Worm (Caenorhabditis elegans) whole organism, mixed stage, embryonic: ENCODE results near the gene glrx-3.
A peak's percentile ranks its signal among the peaks of the same experiment; 100 is the strongest.

ENCODE experiments used
- M03D4.4 ChIP-seq: sonication (generic microtip); optimal IDR thresholded peaks from 2 replicates; lab custom pipeline; 2017; ENCODE audit warnings: mild to moderate bottlenecking, missing genetic modification characterization, missing compliant biosample characterization
- bed-3 ChIP-seq: fragments of 200-800 bp; sonication (Bioruptor generic); optimal IDR thresholded peaks from 3 replicates; lab custom pipeline; 2018; ENCODE audit warnings: mild to moderate bottlenecking, missing genetic modification characterization, moderate library complexity, missing compliant biosample characterization
- blmp-1 ChIP-seq: fragments of 150-350 bp; optimal IDR thresholded peaks from 2 replicates; lab custom pipeline; 2014; ENCODE audit warnings: missing biosample characterization, missing genetic modification characterization
- ceh-39 ChIP-seq: fragments of 150-350 bp; optimal IDR thresholded peaks from 2 replicates; lab custom pipeline; 2014; ENCODE audit warnings: missing biosample characterization, missing genetic modification characterization
- ceh-43 ChIP-seq: fragments of 200-800 bp; sonication (Bioruptor generic); optimal IDR thresholded peaks from 2 replicates; lab custom pipeline; 2018; ENCODE audit warnings: mild to moderate bottlenecking, missing genetic modification characterization, moderate library complexity, missing compliant biosample characterization
- ceh-83 ChIP-seq: fragments of 200-800 bp; sonication (Bioruptor generic); optimal IDR thresholded peaks from 2 replicates; lab custom pipeline; 2018; ENCODE audit warnings: mild to moderate bottlenecking, missing genetic modification characterization, missing compliant biosample characterization
- ces-1 ChIP-seq: fragments of 150-350 bp; optimal IDR thresholded peaks from 2 replicates; lab custom pipeline; 2014; ENCODE audit warnings: missing biosample characterization, missing genetic modification reagents, missing genetic modification characterization
- drap-1 ChIP-seq: fragments of 200-800 bp; sonication (Bioruptor generic); optimal IDR thresholded peaks from 3 replicates; lab custom pipeline; 2018; ENCODE audit warnings: mild to moderate bottlenecking, missing genetic modification characterization, missing compliant biosample characterization
- elt-3 ChIP-seq: fragments of 150-350 bp; optimal IDR thresholded peaks from 2 replicates; lab custom pipeline; 2014; ENCODE audit warnings: missing biosample characterization, missing genetic modification characterization
- ham-2 ChIP-seq: fragments of 200-800 bp; sonication (Bioruptor generic); optimal IDR thresholded peaks from 2 replicates; lab custom pipeline; 2018; ENCODE audit warnings: mild to moderate bottlenecking, missing genetic modification characterization, missing compliant biosample characterization
- hlh-1 ChIP-seq: fragments of 150-350 bp; optimal IDR thresholded peaks from 2 replicates; lab custom pipeline; 2014; ENCODE audit warnings: missing biosample characterization, missing genetic modification reagents, missing genetic modification characterization
- lin-32 ChIP-seq: fragments of 200-800 bp; sonication (Bioruptor generic); optimal IDR thresholded peaks from 2 replicates; lab custom pipeline; 2018; ENCODE audit warnings: mild to moderate bottlenecking, missing genetic modification characterization, missing compliant biosample characterization
- lsy-2 ChIP-seq: fragments of 150-350 bp; optimal IDR thresholded peaks from 2 replicates; lab custom pipeline; 2014; ENCODE audit warnings: missing biosample characterization, missing genetic modification characterization
- mab-5 ChIP-seq: fragments of 150-350 bp; optimal IDR thresholded peaks from 2 replicates; lab custom pipeline; 2014; ENCODE audit warnings: missing biosample characterization, missing genetic modification characterization
- mep-1 ChIP-seq: fragments of 150-350 bp; optimal IDR thresholded peaks from 2 replicates; lab custom pipeline; 2017; ENCODE audit warnings: missing biosample characterization, missing genetic modification reagents, missing genetic modification characterization, inconsistent platforms
- nhr-12 ChIP-seq: fragments of 150-350 bp; optimal IDR thresholded peaks from 2 replicates; lab custom pipeline; 2014; ENCODE audit warnings: missing biosample characterization, missing genetic modification characterization
- nhr-237 ChIP-seq: fragments of 150-350 bp; optimal IDR thresholded peaks from 2 replicates; lab custom pipeline; 2014; ENCODE audit warnings: missing biosample characterization, missing genetic modification characterization
- nhr-28 ChIP-seq: fragments of 150-350 bp; optimal IDR thresholded peaks from 2 replicates; lab custom pipeline; 2014; ENCODE audit warnings: missing biosample characterization, missing genetic modification characterization
- nhr-76 ChIP-seq: sonication (generic microtip); optimal IDR thresholded peaks from 2 replicates; lab custom pipeline; 2017; ENCODE audit warnings: missing biosample characterization, missing genetic modification characterization
- sem-2 ChIP-seq: fragments of 200-800 bp; sonication (Bioruptor generic); optimal IDR thresholded peaks from 2 replicates; lab custom pipeline; 2018; ENCODE audit warnings: mild to moderate bottlenecking, missing genetic modification characterization, missing compliant biosample characterization
- sptf-1 ChIP-seq: sonication (generic microtip); optimal IDR thresholded peaks from 2 replicates; lab custom pipeline; 2017; ENCODE audit warnings: mild to moderate bottlenecking, missing genetic modification characterization, moderate library complexity, missing compliant biosample characterization
- tbx-8 ChIP-seq: fragments of 200-800 bp; sonication (Bioruptor generic); optimal IDR thresholded peaks from 2 replicates; lab custom pipeline; 2018; ENCODE audit warnings: mild to moderate bottlenecking, missing genetic modification characterization, moderate library complexity, missing compliant biosample characterization
- unc-120 ChIP-seq: sonication (generic microtip); optimal IDR thresholded peaks from 2 replicates; lab custom pipeline; 2017; ENCODE audit warnings: missing genetic modification characterization, missing compliant biosample characterization; ENCODE audit not compliant: poor library complexity, severe bottlenecking
- unc-39 ChIP-seq: fragments of 150-350 bp; optimal IDR thresholded peaks from 2 replicates; lab custom pipeline; 2014; ENCODE audit warnings: missing biosample characterization, missing genetic modification characterization
- unc-62 ChIP-seq: fragments of 150-350 bp; optimal IDR thresholded peaks from 2 replicates; lab custom pipeline; 2014; ENCODE audit warnings: missing biosample characterization, missing genetic modification reagents, missing genetic modification characterization
- zip-8 ChIP-seq: fragments of 150-350 bp; optimal IDR thresholded peaks from 2 replicates; lab custom pipeline; 2014; ENCODE audit warnings: missing biosample characterization, missing genetic modification characterization
- ztf-11 ChIP-seq: fragments of 150-350 bp; optimal IDR thresholded peaks from 2 replicates; lab custom pipeline; 2014; ENCODE audit warnings: missing biosample characterization, missing genetic modification characterization

Gene glrx-3

DNA sequence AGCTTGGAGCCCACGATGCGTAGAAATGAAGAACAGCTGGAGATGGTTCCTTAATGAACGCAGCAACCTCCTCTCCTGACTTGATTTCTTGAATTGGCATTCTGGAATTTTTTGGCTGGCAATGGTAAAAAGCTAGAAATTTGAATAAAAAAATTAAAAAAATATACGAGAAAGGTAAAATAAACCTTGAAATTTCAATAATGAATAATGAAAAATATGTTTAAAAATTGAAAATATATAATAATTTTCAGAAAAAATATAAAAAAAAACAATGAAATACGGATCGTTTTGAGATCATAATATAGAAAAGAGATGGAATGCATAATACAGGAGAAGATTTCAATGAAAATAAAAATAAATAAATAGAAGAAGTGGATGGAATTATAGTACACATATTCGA lies at the start of gene glrx-3:
Gene glrx-3, minus strand, starts transcription at position 101 of the 400 bp plus-strand sequence.
- no peak for TF ChIP-seq hlh-1
- no peak for TF ChIP-seq tbx-8 (GFP tag; lab: Kevin White, UChicago)
- TF ChIP-seq mab-5 (tag; lab: Kevin White, UChicago), result no peak
- no peak for TF ChIP-seq nhr-76 (tag; lab: Kevin White, UChicago)
- TF ChIP-seq ceh-43 (GFP tag; lab: Kevin White, UChicago), result no peak
- no peak for TF ChIP-seq ham-2
- no peak for TF ChIP-seq ceh-83 (GFP tag; lab: Kevin White, UChicago)
- no peak for TF ChIP-seq zip-8
- TF ChIP-seq ces-1, result no peak

DNA sequence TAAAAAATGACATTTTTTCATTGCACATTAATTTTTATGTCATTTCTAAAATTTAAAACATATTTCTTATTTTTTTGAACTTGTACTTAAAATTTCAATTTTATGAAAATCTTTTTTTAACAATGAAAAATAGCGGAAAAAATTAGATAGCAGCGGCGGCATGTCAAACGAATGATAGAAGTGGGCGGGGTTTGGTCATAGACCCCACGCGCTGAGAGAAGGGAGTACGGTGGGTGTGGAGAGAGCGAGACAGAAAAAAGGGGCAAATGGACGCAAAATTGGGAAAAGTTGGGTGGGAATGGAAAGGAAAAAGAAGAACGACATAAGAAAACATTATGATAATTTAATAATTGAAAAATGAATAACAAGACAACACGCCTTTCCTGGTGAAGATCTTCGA lies 46.8 kb upstream of the glrx-3 start:
- TF ChIP-seq ceh-39, result no peak
- TF ChIP-seq lsy-2, result peak; percentile 21

DNA sequence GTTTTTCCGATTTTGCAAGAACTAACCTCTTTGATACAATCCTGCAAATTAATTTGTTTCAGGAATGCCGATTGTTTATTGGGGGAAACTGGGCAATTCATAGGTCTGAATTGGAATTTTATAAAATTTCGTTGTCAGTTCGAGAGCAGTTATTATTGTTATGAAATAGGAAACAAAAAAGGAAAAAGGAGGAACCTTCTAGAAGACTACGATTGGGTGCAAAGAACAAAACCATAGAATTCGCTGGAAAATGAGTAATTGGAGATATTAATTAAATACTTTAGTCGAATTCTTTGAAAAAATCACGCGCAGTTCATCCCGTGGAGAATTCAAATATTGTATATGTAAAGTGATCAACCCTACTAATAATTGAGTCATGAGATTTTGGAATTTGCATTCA lies 46.3 kb upstream of the glrx-3 start, which contains the start of gene F13A2.9:
Gene F13A2.9, minus strand, starts transcription at position 101 of the 400 bp plus-strand sequence.
- no peak for TF ChIP-seq nhr-237 (tag; lab: Kevin White, UChicago)
- TF ChIP-seq, all 35 proteins: peak for 0

DNA sequence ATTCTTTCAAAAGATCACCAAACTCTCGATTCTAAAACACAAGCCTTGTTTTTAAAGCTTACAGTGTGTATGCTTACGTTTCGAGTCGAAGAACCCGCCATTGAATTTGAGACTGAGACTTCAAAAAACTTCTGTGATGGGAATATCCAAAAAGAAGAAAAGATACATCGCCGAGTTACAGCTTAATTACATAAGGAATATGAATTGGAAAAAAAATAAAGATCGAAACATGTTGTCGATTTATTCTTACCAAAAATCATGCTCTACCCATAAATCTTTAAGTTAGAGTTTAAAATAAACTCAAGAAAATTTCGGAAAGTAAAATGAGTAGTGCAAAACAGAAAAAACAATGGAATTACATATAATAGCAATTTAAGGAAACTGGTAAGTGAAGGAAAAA lies 45.1 kb upstream of the glrx-3 start, which contains the start of gene F13A2.10:
Gene F13A2.10, minus strand, starts transcription at position 101 of the 400 bp plus-strand sequence.
- TF ChIP-seq M03D4.4 (tag; lab: Kevin White, UChicago) (no peak), unc-39 (no peak), unc-62 (GFP tag; lab: Kevin White, UChicago) (no peak), ztf-11 (tag; lab: Kevin White, UChicago) (no peak), lsy-2 (no peak)

DNA sequence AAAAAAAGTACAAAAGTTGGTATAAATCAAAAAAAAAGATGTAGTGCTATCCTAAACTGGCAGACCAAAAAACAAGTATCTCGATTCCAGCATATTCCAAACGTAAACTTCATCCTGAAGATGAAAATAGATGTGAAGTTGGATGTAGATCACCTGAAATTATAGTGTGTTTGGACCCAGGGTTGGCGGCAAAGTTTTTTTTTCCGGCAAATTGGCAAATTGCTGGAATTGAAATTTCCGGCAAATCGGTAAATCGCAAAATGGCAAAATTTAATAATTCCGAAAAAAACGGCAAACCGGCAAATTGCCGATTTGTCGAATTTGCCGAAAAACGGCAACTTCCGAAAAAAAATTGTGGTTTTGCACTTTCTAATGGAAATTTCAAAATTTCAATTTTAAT lies 43.4 kb upstream of the glrx-3 start, which contains the start of gene F13A2.2:
Gene F13A2.2, minus strand, starts transcription at position 101 of the 400 bp plus-strand sequence.
- TF ChIP-seq ham-2, result no peak
- TF ChIP-seq lin-32, result no peak

DNA sequence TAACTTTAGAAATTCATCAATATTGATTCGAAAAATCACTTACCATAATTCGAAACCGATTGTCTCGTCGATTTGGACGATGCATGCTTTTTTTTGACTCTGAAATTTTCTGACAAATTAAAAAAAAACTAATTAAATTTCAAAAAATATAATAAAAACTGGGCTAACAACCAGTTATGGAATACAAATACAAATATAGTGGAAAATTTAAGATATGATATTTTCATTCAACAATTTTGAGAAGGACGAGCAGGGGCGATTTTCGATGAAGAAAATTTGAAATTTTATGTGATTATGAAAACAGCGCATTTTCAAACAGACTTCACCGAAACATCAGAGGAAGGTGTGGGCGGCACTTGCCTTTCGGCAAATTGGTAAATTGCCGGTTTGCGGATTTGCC lies 41.2 kb upstream of the glrx-3 start, which contains the start of gene F13A2.1:
Gene F13A2.1, minus strand, starts transcription at position 101 of the 400 bp plus-strand sequence.
- TF ChIP-seq sem-2 (no peak), ces-1 (no peak), unc-120 (tag; lab: Kevin White, UChicago) (no peak), ceh-39 (no peak), sptf-1 (tag; lab: Kevin White, UChicago) (no peak), hlh-1 (no peak), mep-1 (tag; lab: Kevin White, UChicago) (no peak), unc-39 (no peak), blmp-1 (tag; lab: Kevin White, UChicago) (no peak), unc-62 (GFP tag; lab: Kevin White, UChicago) (no peak), ceh-83 (GFP tag; lab: Kevin White, UChicago) (no peak), nhr-76 (tag; lab: Kevin White, UChicago) (no peak), bed-3 (no peak), nhr-28 (tag; lab: Kevin White, UChicago) (no peak)
- TF ChIP-seq, all 35 proteins: peak for 0

DNA sequence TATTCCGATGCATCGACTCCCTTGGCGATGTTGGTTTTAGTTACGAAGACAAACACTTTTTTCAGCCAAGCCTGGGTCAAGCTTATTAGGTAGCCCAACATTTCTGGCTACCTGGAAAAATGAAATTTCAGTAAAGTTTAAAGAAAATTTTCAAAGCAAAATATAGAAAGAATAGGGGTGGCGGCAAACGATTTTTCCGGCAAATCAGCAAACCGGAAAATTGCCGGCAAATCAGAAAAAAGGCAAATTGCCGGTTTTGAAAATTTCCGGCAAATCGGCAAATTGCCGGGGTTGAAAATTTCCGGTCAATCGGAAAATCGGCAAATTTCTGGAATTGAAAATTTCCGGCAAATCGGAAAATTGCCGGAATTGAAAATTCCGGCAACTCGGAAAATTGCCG lies 36.5 kb upstream of the glrx-3 start, which contains the start of gene F32D1.8:
Gene F32D1.8, minus strand, starts transcription at position 101 of the 400 bp plus-strand sequence.
- no peak for TF ChIP-seq unc-120 (tag; lab: Kevin White, UChicago)
- no peak for TF ChIP-seq nhr-12 (tag; lab: Kevin White, UChicago)
- no peak for TF ChIP-seq drap-1 (GFP tag; lab: Kevin White, UChicago)
- TF ChIP-seq bed-3, result no peak
- TF ChIP-seq tbx-8 (GFP tag; lab: Kevin White, UChicago), result no peak
- TF ChIP-seq nhr-28 (tag; lab: Kevin White, UChicago), result no peak
- no peak for TF ChIP-seq elt-3
- TF ChIP-seq lsy-2, result no peak
